Fruit fly (Drosophila melanogaster) whole organism, adult: ENCODE data around the gene bond.

Experiments used
- CG11617 ChIP-seq: fragments of 200-800 bp; sonication (Bioruptor generic); optimal IDR thresholded peaks from 2 replicates; lab custom pipeline; 2017; ENCODE audit warnings: mild to moderate bottlenecking, missing biosample characterization, missing genetic modification reagents, missing genetic modification characterization
- CG14711 ChIP-seq: fragments of 200-800 bp; sonication (Bioruptor generic); optimal IDR thresholded peaks from 2 replicates; lab custom pipeline; 2018; ENCODE audit warnings: missing biosample characterization, mild to moderate bottlenecking, missing genetic modification characterization, moderate library complexity
- CG1620 ChIP-seq: fragments of 200-800 bp; sonication (Bioruptor generic); optimal IDR thresholded peaks from 2 replicates; lab custom pipeline; 2016; ENCODE audit warnings: missing biosample characterization, missing genetic modification characterization
- CG5204 ChIP-seq: fragments of 200-800 bp; sonication (Bioruptor generic); optimal IDR thresholded peaks from 2 replicates; lab custom pipeline; 2016; ENCODE audit warnings: missing biosample characterization, missing genetic modification characterization
- Clk ChIP-seq: fragments of 200-800 bp; sonication (Bioruptor generic); optimal IDR thresholded peaks from 2 replicates; lab custom pipeline; 2017; ENCODE audit warnings: missing biosample characterization, missing genetic modification characterization
- Crg-1 ChIP-seq: fragments of 200-800 bp; sonication (Bioruptor generic); optimal IDR thresholded peaks from 2 replicates; lab custom pipeline; 2016; ENCODE audit warnings: missing biosample characterization, missing genetic modification characterization
- Hr96 ChIP-seq: fragments of 200-800 bp; sonication (Bioruptor generic); optimal IDR thresholded peaks from 2 replicates; lab custom pipeline; 2016; ENCODE audit warnings: missing biosample characterization, missing genetic modification characterization
- cic ChIP-seq: fragments of 200-800 bp; sonication (Bioruptor generic); optimal IDR thresholded peaks from 2 replicates; lab custom pipeline; 2017; ENCODE audit warnings: missing biosample characterization, mild to moderate bottlenecking, missing genetic modification characterization, moderate library complexity
- kay ChIP-seq: fragments of 200-800 bp; sonication (Bioruptor generic); peaks from one replicate; lab custom pipeline; 2016; ENCODE audit warnings: missing biosample characterization, missing genetic modification characterization, borderline replicate concordance
- ovo ChIP-seq: fragments of 200-800 bp; sonication (Bioruptor generic); optimal IDR thresholded peaks from 2 replicates; lab custom pipeline; 2016; ENCODE audit warnings: missing biosample characterization, missing genetic modification characterization
- pad ChIP-seq: fragments of 200-800 bp; sonication (Bioruptor generic); optimal IDR thresholded peaks from 3 replicates; lab custom pipeline; 2017; ENCODE audit warnings: missing biosample characterization, missing genetic modification characterization, mild to moderate bottlenecking, moderate library complexity, missing genetic modification reagents
- tj ChIP-seq: fragments of 200-800 bp; sonication (Bioruptor generic); optimal IDR thresholded peaks from 3 replicates; lab custom pipeline; 2017; ENCODE audit warnings: missing biosample characterization, mild to moderate bottlenecking, missing genetic modification characterization, moderate library complexity
- toe ChIP-seq: fragments of 200-800 bp; sonication (Bioruptor generic); optimal IDR thresholded peaks from 2 replicates; lab custom pipeline; 2016; ENCODE audit warnings: missing biosample characterization, missing genetic modification characterization

DNA sequence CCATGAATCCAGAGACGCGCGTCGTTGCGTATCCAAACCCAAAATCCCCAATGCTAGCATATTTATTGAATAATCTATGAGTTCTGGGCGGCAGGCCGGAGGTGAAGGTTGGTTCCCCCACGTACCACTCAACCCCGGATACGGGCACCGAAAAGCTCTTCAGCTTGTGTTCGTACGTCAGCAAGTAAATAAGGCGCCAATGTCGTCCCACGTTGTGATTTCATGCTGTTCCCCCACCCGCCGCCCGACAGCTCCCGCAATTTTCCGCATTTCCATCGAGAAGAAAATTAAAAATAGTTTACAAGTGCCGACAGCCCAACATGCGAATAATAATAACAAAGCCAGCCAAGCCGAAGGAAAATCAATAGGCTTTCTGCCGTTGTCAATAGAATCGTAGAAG lies 48.3 kb downstream of the bond start:
- no peak for TF ChIP-seq cic
- TF ChIP-seq kay, result no peak
- TF ChIP-seq Crg-1 (GFP tag; lab: Kevin White, UChicago), result no peak
- no peak for TF ChIP-seq CG1620 (GFP tag; lab: Kevin White, UChicago)
- TF ChIP-seq tj (GFP tag; lab: Kevin White, UChicago), result no peak
- no peak for TF ChIP-seq Hr96 (GFP tag; lab: Kevin White, UChicago)
- no peak for TF ChIP-seq CG14711 (tag; lab: Kevin White, UChicago)
- no peak for TF ChIP-seq Clk
- TF ChIP-seq pad (GFP tag; lab: Kevin White, UChicago), result no peak
- no peak for TF ChIP-seq ovo (GFP tag; lab: Kevin White, UChicago)
- TF ChIP-seq CG11617 (GFP tag; lab: Kevin White, UChicago), result no peak
- TF ChIP-seq CG5204 (GFP tag; lab: Kevin White, UChicago), result no peak
- TF ChIP-seq toe (GFP tag; lab: Kevin White, UChicago), result no peak
